Worm (Caenorhabditis elegans): ENCODE results near the gene dhs-12.

The dhs-12 gene

DNA sequence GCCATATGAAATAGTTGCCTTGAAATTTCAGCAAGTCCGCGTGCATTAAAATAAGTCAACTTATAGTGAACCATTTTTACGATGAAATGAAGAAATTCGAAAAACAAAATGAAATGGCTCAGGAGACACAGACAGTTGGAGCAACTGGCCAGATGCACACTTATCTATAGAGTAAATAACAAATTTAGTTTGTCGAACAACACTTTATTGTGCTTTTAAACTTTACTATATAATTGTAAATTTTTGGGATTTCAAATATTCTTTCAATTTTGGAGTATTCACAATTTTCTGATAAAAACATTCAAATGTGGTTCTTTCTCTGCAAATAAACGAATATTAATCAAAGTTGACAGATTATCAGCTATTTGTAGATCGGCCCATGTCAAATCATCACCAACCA lies 2.1 kb upstream of the dhs-12 start, which contains the start of gene gst-3:
Gene gst-3, minus strand, starts transcription at position 101 of the 400 bp plus-strand sequence.
- TF ChIP-seq ceh-83 (GFP tag; optimal IDR thresholded peaks at IDR 0.05) (no peak), drap-1 (GFP tag; optimal IDR thresholded peaks at IDR 0.05) (no peak), nhr-2 (tag; optimal IDR thresholded peaks at IDR 0.05) (no peak), ces-1 (GFP tag; optimal IDR thresholded peaks at IDR 0.05) (no peak), unc-39 (tag; optimal IDR thresholded peaks at IDR 0.05) (no peak), elt-1 (tag; optimal IDR thresholded peaks at IDR 0.05; ENCODE audit: borderline replicate concordance, insufficient read depth) (no peak), unc-62 (GFP tag; optimal IDR thresholded peaks at IDR 0.05) (no peak), elt-3 (tag; optimal IDR thresholded peaks at IDR 0.05) (no peak), sptf-1 (tag; optimal IDR thresholded peaks at IDR 0.05) (no peak), nhr-76 (tag; optimal IDR thresholded peaks at IDR 0.05) (no peak), snpc-4 (tag; optimal IDR thresholded peaks at IDR 0.05) (no peak), blmp-1 (tag; optimal IDR thresholded peaks at IDR 0.05) (no peak), lin-13 (tag; optimal IDR thresholded peaks at IDR 0.05) (no peak), ceh-39 (tag; optimal IDR thresholded peaks at IDR 0.05) (no peak), hlh-1 (tag; optimal IDR thresholded peaks at IDR 0.05) (no peak), mls-2 (tag; optimal IDR thresholded peaks at IDR 0.05) (no peak)

DNA sequence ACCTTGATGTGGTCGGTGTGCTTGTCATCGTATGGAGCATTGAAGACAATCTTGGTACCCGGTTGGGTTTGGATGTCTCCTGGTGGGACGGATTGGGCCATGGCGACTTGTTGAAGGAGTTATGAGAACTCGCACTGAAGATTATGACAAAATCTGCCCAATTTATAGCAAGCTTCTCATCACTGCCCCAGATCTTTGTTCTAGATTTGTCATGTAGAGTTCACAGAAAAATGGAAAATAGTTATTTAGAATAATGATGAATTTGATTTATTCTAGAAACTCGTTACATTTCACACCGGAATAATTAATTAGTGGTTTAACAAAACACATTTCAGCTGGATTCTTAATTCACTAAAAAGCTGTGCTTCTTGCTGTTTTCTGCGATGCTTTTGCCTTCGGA lies 1.4 kb downstream of the dhs-12 start, which contains the start of gene msp-38:
Gene msp-38, minus strand, starts transcription at position 101 of the 400 bp plus-strand sequence.
- TF ChIP-seq nhr-237 (tag; optimal IDR thresholded peaks at IDR 0.05) (no peak), mls-2 (tag; optimal IDR thresholded peaks at IDR 0.05) (no peak), elt-3 (tag; optimal IDR thresholded peaks at IDR 0.05) (no peak), lin-13 (tag; optimal IDR thresholded peaks at IDR 0.05) (no peak), pha-4 (tag; optimal IDR thresholded peaks at IDR 0.05) (no peak), M03D4.4 (tag; optimal IDR thresholded peaks at IDR 0.05) (no peak), ztf-11 (tag; optimal IDR thresholded peaks at IDR 0.05) (no peak), unc-39 (tag; optimal IDR thresholded peaks at IDR 0.05) (no peak), flh-1 (GFP tag; optimal IDR thresholded peaks at IDR 0.05) (no peak), blmp-1 (tag; optimal IDR thresholded peaks at IDR 0.05) (no peak), nhr-12 (tag; optimal IDR thresholded peaks at IDR 0.05) (no peak)

DNA sequence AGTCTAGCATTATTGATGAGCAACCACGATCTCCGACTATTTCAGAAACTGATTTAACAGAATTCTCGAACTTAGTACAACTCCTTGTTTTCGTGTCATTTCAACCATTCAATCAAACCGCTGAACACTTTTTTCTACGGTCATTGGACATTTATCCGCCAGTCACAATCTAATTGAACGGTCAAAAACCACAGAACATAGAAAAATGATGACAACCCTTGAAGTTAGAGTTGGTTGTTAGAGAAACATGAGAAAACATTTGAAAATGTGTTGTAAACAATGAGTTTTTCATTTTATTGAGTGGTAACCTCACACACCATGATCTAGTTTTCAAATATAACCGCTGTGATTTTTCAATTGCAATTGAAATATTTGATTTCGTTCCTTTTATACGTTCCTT lies 2.2 kb downstream of the dhs-12 start:
- TF ChIP-seq elt-3 (tag; optimal IDR thresholded peaks at IDR 0.05) (no peak), zip-8 (tag; optimal IDR thresholded peaks at IDR 0.05) (no peak), nhr-237 (tag; optimal IDR thresholded peaks at IDR 0.05) (no peak), drap-1 (GFP tag; optimal IDR thresholded peaks at IDR 0.05) (no peak), mep-1 (tag; optimal IDR thresholded peaks at IDR 0.05) (no peak), ceh-83 (GFP tag; optimal IDR thresholded peaks at IDR 0.05) (no peak), nhr-76 (tag; optimal IDR thresholded peaks at IDR 0.05) (no peak), ztf-11 (tag; optimal IDR thresholded peaks at IDR 0.05) (no peak), M03D4.4 (tag; optimal IDR thresholded peaks at IDR 0.05) (no peak), lsy-2 (tag; optimal IDR thresholded peaks at IDR 0.05) (no peak), unc-62 (GFP tag; optimal IDR thresholded peaks at IDR 0.05) (no peak), unc-120 (tag; optimal IDR thresholded peaks at IDR 0.05; ENCODE audit: poor library complexity, severe bottlenecking) (no peak), mls-2 (tag; optimal IDR thresholded peaks at IDR 0.05) (no peak), mab-5 (tag; optimal IDR thresholded peaks at IDR 0.05) (no peak), sem-2 (GFP tag; optimal IDR thresholded peaks at IDR 0.05) (no peak), flh-1 (GFP tag; optimal IDR thresholded peaks at IDR 0.05) (no peak), cnd-1 (tag; optimal IDR thresholded peaks at IDR 0.05) (no peak), elt-1 (tag; optimal IDR thresholded peaks at IDR 0.05; ENCODE audit: borderline replicate concordance, insufficient read depth) (no peak)

DNA sequence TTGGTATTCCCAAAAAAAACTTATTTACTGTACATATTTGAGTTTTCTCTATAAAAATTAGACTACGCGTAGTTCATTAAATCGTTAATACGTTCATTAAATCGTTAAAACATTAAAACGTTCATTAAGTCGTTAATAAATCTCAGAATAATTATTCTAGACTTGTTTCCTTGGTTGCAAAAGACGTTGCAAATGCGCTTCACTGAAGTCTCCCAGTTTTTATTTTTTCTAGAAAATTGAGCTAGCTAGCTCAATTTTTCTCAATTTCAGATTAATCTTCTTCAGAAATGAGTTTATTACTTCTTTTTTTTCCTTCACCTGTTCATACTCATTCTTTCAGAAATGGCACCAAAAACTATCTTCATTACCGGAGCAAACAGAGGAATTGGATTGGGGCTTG lies 2.7 kb downstream of the dhs-12 start:
- TF ChIP-seq nhr-76 (tag; optimal IDR thresholded peaks at IDR 0.05) (no peak), mls-2 (tag; optimal IDR thresholded peaks at IDR 0.05) (no peak), ces-1 (GFP tag; optimal IDR thresholded peaks at IDR 0.05) (no peak), cnd-1 (tag; optimal IDR thresholded peaks at IDR 0.05) (no peak), snpc-4 (tag; optimal IDR thresholded peaks at IDR 0.05) (no peak), unc-120 (tag; optimal IDR thresholded peaks at IDR 0.05; ENCODE audit: poor library complexity, severe bottlenecking) (no peak), sptf-1 (tag; optimal IDR thresholded peaks at IDR 0.05) (no peak), unc-62 (GFP tag; optimal IDR thresholded peaks at IDR 0.05) (no peak), hlh-1 (tag; optimal IDR thresholded peaks at IDR 0.05) (no peak), pha-4 (tag; optimal IDR thresholded peaks at IDR 0.05) (no peak), nhr-28 (tag; optimal IDR thresholded peaks at IDR 0.05) (no peak), mep-1 (tag; optimal IDR thresholded peaks at IDR 0.05) (no peak), lin-13 (tag; optimal IDR thresholded peaks at IDR 0.05) (no peak), lin-32 (GFP tag; optimal IDR thresholded peaks at IDR 0.05) (no peak), nhr-237 (tag; optimal IDR thresholded peaks at IDR 0.05) (no peak)

ce11 chrIV:10146885-10147284 lies 4.6 kb downstream of the dhs-12 start, which contains the start of gene T14G10.8:
Gene T14G10.8, minus strand, starts transcription at chrIV:10146985.
- TF ChIP-seq ceh-39 (tag; optimal IDR thresholded peaks at IDR 0.05) (no peak), nhr-76 (tag; optimal IDR thresholded peaks at IDR 0.05) (no peak), unc-120 (tag; optimal IDR thresholded peaks at IDR 0.05; ENCODE audit: poor library complexity, severe bottlenecking) (no peak), unc-39 (tag; optimal IDR thresholded peaks at IDR 0.05) (no peak), snpc-4 (tag; optimal IDR thresholded peaks at IDR 0.05) (no peak), unc-62 (GFP tag; optimal IDR thresholded peaks at IDR 0.05) (no peak), blmp-1 (tag; optimal IDR thresholded peaks at IDR 0.05) (no peak), mep-1 (tag; optimal IDR thresholded peaks at IDR 0.05) (no peak)

Measured in whole organism, mixed stage, embryonic.